Fruit fly (Drosophila melanogaster): ENCODE data around the gene mora.

dm6 chr3R:24234721-24235120 lies 48.6 kb downstream of the mora start:
- TF ChIP-seq Ets21C (GFP tag; optimal IDR thresholded peaks at IDR 0.05) (no peak), Sox102F (GFP tag; optimal IDR thresholded peaks at IDR 0.05) (no peak)

Data from whole organism, prepupa.